Fruit fly (Drosophila melanogaster): ENCODE data around the gene CG7069.

- no peak for TF ChIP-seq CTCF (optimal IDR thresholded peaks at IDR 0.05)
- TF ChIP-seq CG8478 (optimal IDR thresholded peaks at IDR 0.05) = no peak
Observed at dm6 chr3R:22323994-22324393, 48.6 kb upstream of the CG7069 start, which contains the start of gene CG34377.

All from S2 (cell line).